Fruit fly (Drosophila melanogaster) whole organism, embryonic: ENCODE results near the gene Trm7-34.

Experiments used
- Antp ChIP-seq: fragments of 200-800 bp; sonication (Bioruptor generic); optimal IDR thresholded peaks from 3 replicates; lab custom pipeline; 2016; ENCODE audit warnings: missing biosample characterization, missing genetic modification characterization
- CG10431 ChIP-seq: fragments of 200-800 bp; sonication (Bioruptor generic); optimal IDR thresholded peaks from 3 replicates; lab custom pipeline; 2018; ENCODE audit warnings: missing biosample characterization, mild to moderate bottlenecking, missing genetic modification characterization
- CG10565 ChIP-seq: fragments of 200-800 bp; sonication (Bioruptor generic); optimal IDR thresholded peaks from 3 replicates; lab custom pipeline; 2016; ENCODE audit warnings: missing biosample characterization, mild to moderate bottlenecking, missing genetic modification characterization
- CG10959 ChIP-seq: fragments of 200-800 bp; sonication (Bioruptor generic); IDR thresholded peaks from 2 replicates; pipeline ENCODE4 v1.3.6; 2022; ENCODE audit warnings: missing biosample characterization, missing genetic modification characterization
- CG11456 ChIP-seq: fragments of 200-800 bp; sonication (Bioruptor generic); IDR thresholded peaks from 3 replicates; pipeline ENCODE4 v1.3.6; 2022; ENCODE audit warnings: missing biosample characterization, missing genetic modification characterization
- CG13624 ChIP-seq: fragments of 200-800 bp; sonication (Bioruptor generic); optimal IDR thresholded peaks from 2 replicates; lab custom pipeline; 2016; ENCODE audit warnings: missing biosample characterization, missing genetic modification characterization
- CG15696 ChIP-seq: fragments of 200-800 bp; sonication (Bioruptor generic); optimal IDR thresholded peaks from 2 replicates; lab custom pipeline; 2019; ENCODE audit warnings: missing biosample characterization, mild to moderate bottlenecking, missing genetic modification characterization, moderate library complexity
- CG1647 ChIP-seq: fragments of 200-800 bp; sonication (Bioruptor generic); optimal IDR thresholded peaks from 3 replicates; lab custom pipeline; 2016; ENCODE audit warnings: missing biosample characterization, missing genetic modification characterization
- CG17328 ChIP-seq: fragments of 200-800 bp; sonication (Bioruptor generic); IDR thresholded peaks from 2 replicates; pipeline ENCODE4 v1.3.6; 2022; ENCODE audit warnings: missing biosample characterization, missing genetic modification characterization
- CG1792 ChIP-seq: fragments of 200-800 bp; sonication (Bioruptor generic); optimal IDR thresholded peaks from 2 replicates; lab custom pipeline; 2016; ENCODE audit warnings: missing biosample characterization, missing genetic modification characterization
- CG2889 ChIP-seq: fragments of 200-800 bp; sonication (Bioruptor generic); IDR thresholded peaks from 3 replicates; pipeline ENCODE4 v1.3.6; 2022; ENCODE audit warnings: missing biosample characterization, missing genetic modification characterization
- CG3281 ChIP-seq: fragments of 200-800 bp; sonication (Bioruptor generic); optimal IDR thresholded peaks from 3 replicates; lab custom pipeline; 2017; ENCODE audit warnings: missing biosample characterization, mild to moderate bottlenecking, missing genetic modification characterization
- CG6683 ChIP-seq: fragments of 200-800 bp; sonication (Bioruptor generic); optimal IDR thresholded peaks from 2 replicates; lab custom pipeline; 2017; ENCODE audit warnings: missing biosample characterization, mild to moderate bottlenecking, missing genetic modification characterization, missing genetic modification reagents
- CG6791 ChIP-seq: fragments of 200-800 bp; sonication (Bioruptor generic); IDR thresholded peaks from 3 replicates; pipeline ENCODE4 v1.3.6; 2022; ENCODE audit warnings: missing biosample characterization, missing genetic modification characterization; ENCODE audit not compliant: partially characterized antibody
- CG7963 ChIP-seq: fragments of 200-800 bp; sonication (Bioruptor generic); IDR thresholded peaks from 3 replicates; pipeline ENCODE4 v1.3.6; 2022; ENCODE audit warnings: missing biosample characterization, missing genetic modification characterization; ENCODE audit not compliant: partially characterized antibody
- CG8290 ChIP-seq, 3 experiments: fragments of 200-800 bp; sonication (Bioruptor generic); optimal IDR thresholded peaks; 2 replicates each; lab custom pipeline; 2016 to 2019; ENCODE audit warnings: missing biosample characterization in 3 of 3, missing genetic modification characterization in 3 of 3, mild to moderate bottlenecking in 2 of 3, moderate library complexity in 1 of 3
- CG8924 ChIP-seq: fragments of 200-800 bp; optimal IDR thresholded peaks from 3 replicates; lab custom pipeline; 2019; ENCODE audit warnings: missing biosample characterization, mild to moderate bottlenecking, missing genetic modification characterization, moderate library complexity
- CHES-1-like ChIP-seq: fragments of 200-800 bp; sonication (Bioruptor generic); optimal IDR thresholded peaks from 2 replicates; lab custom pipeline; 2016; ENCODE audit warnings: missing biosample characterization, missing genetic modification characterization
- CTCF ChIP-seq: fragments of 200-800 bp; sonication (Bioruptor generic); optimal IDR thresholded peaks from 2 replicates; lab custom pipeline; 2017; ENCODE audit warnings: missing biosample characterization, mild to moderate bottlenecking, missing genetic modification characterization, moderate library complexity
- Dll ChIP-seq: fragments of 200-800 bp; sonication (Bioruptor generic); IDR thresholded peaks from 4 replicates; pipeline ENCODE4 v1.3.6; 2022; ENCODE audit warnings: missing biosample characterization, missing genetic modification characterization; ENCODE audit not compliant: partially characterized antibody
- Dref ChIP-seq: fragments of 200-800 bp; sonication (Bioruptor generic); IDR thresholded peaks from 2 replicates; pipeline ENCODE4 v1.3.6; 2022; ENCODE audit warnings: missing biosample characterization, missing genetic modification characterization
- Ets65A ChIP-seq: fragments of 200-800 bp; sonication (Bioruptor generic); peaks from one replicate; lab custom pipeline; 2016; ENCODE audit warnings: missing biosample characterization, missing genetic modification characterization
- HLH4C ChIP-seq: fragments of 200-800 bp; sonication (Bioruptor generic); IDR thresholded peaks from 3 replicates; pipeline ENCODE4 v1.3.6; 2022; ENCODE audit warnings: missing biosample characterization, missing genetic modification characterization; ENCODE audit not compliant: partially characterized antibody
- HLHmδ ChIP-seq: fragments of 200-800 bp; sonication (Bioruptor generic); optimal IDR thresholded peaks from 2 replicates; lab custom pipeline; 2018; ENCODE audit warnings: missing biosample characterization, mild to moderate bottlenecking, missing genetic modification characterization, moderate library complexity
- Hand ChIP-seq: fragments of 200-800 bp; sonication (Bioruptor generic); optimal IDR thresholded peaks from 2 replicates; lab custom pipeline; 2017; ENCODE audit warnings: mild to moderate bottlenecking, missing biosample characterization, missing genetic modification reagents, missing genetic modification characterization
- HmgD ChIP-seq: fragments of 200-800 bp; sonication (Bioruptor generic); optimal IDR thresholded peaks from 3 replicates; lab custom pipeline; 2016; ENCODE audit warnings: missing biosample characterization, missing genetic modification characterization
- Neu2 ChIP-seq: fragments of 200-800 bp; sonication (Bioruptor generic); optimal IDR thresholded peaks from 3 replicates; lab custom pipeline; 2016; ENCODE audit warnings: missing biosample characterization, missing genetic modification characterization, borderline replicate concordance
- Rfx ChIP-seq: fragments of 200-800 bp; sonication (Bioruptor generic); IDR thresholded peaks from 2 replicates; pipeline ENCODE4 v1.3.6; 2022; ENCODE audit warnings: missing biosample characterization, missing genetic modification characterization
- YL-1 ChIP-seq: fragments of 200-800 bp; sonication (Bioruptor generic); optimal IDR thresholded peaks from 3 replicates; lab custom pipeline; 2017; ENCODE audit warnings: missing biosample characterization, mild to moderate bottlenecking, missing genetic modification characterization
- ato ChIP-seq: fragments of 200-800 bp; sonication (Bioruptor generic); IDR thresholded peaks from 2 replicates; pipeline ENCODE4 v1.3.6; 2022; ENCODE audit warnings: missing biosample characterization, missing genetic modification characterization; ENCODE audit not compliant: partially characterized antibody
- bcd ChIP-seq: fragments of 200-800 bp; sonication (Bioruptor generic); optimal IDR thresholded peaks from 2 replicates; lab custom pipeline; 2017; ENCODE audit warnings: missing biosample characterization, mild to moderate bottlenecking, missing genetic modification characterization
- bsh ChIP-seq, 2 experiments: fragments of 200-800 bp; sonication (Bioruptor generic); optimal IDR thresholded peaks; 2 replicates each; lab custom pipeline; 2017 to 2018; ENCODE audit warnings: mild to moderate bottlenecking in 2 of 2, missing biosample characterization in 2 of 2, missing genetic modification characterization in 2 of 2, moderate library complexity in 1 of 2
- dm ChIP-seq: fragments of 200-800 bp; sonication (Bioruptor generic); optimal IDR thresholded peaks from 3 replicates; lab custom pipeline; 2016; ENCODE audit warnings: missing biosample characterization, missing genetic modification characterization
- dpn ChIP-seq, 2 experiments: fragments of 200-800 bp; sonication (Bioruptor generic); optimal IDR thresholded peaks; 3 replicates each; lab custom pipeline; 2016; ENCODE audit warnings: missing biosample characterization in 2 of 2, missing genetic modification characterization in 2 of 2
- esg ChIP-seq: fragments of 200-800 bp; sonication (Bioruptor generic); conservative IDR thresholded peaks from 2 replicates; pipeline ENCODE4 v1.3.6; 2022; ENCODE audit warnings: missing biosample characterization, missing genetic modification characterization
- exex ChIP-seq: fragments of 200-800 bp; sonication (Bioruptor generic); optimal IDR thresholded peaks from 4 replicates; lab custom pipeline; 2018; ENCODE audit warnings: missing biosample characterization, mild to moderate bottlenecking, missing genetic modification characterization, moderate library complexity
- gcm2 ChIP-seq: fragments of 200-800 bp; sonication (Bioruptor generic); optimal IDR thresholded peaks from 2 replicates; lab custom pipeline; 2016; ENCODE audit warnings: missing biosample characterization, missing genetic modification characterization
- nmo ChIP-seq: fragments of 200-800 bp; sonication (Bioruptor generic); optimal IDR thresholded peaks from 2 replicates; lab custom pipeline; 2018; ENCODE audit warnings: missing biosample characterization, mild to moderate bottlenecking, missing genetic modification characterization, moderate library complexity
- pb ChIP-seq: fragments of 200-800 bp; sonication (Bioruptor generic); optimal IDR thresholded peaks from 3 replicates; lab custom pipeline; 2016; ENCODE audit warnings: missing biosample characterization, missing genetic modification characterization
- pnt ChIP-seq: fragments of 200-800 bp; sonication (Bioruptor generic); optimal IDR thresholded peaks from 3 replicates; lab custom pipeline; 2016; ENCODE audit warnings: missing biosample characterization, missing genetic modification characterization
- psq ChIP-seq: fragments of 200-800 bp; sonication (Bioruptor generic); optimal IDR thresholded peaks from 2 replicates; lab custom pipeline; 2017; ENCODE audit warnings: missing biosample characterization, missing genetic modification characterization
- ro ChIP-seq: fragments of 200-800 bp; sonication (Bioruptor generic); IDR thresholded peaks from 2 replicates; pipeline ENCODE4 v1.3.6; 2022; ENCODE audit warnings: missing biosample characterization, missing genetic modification characterization
- sc ChIP-seq, 3 experiments: fragments of >200 bp in 2 of 3; fragments of 200-800 bp in 1 of 3; sonication (Bioruptor generic) in 1 of 3; optimal IDR thresholded peaks; 2 replicates in 2 of 3; 3 replicates in 1 of 3; lab custom pipeline; 2017; ENCODE audit warnings: mild to moderate bottlenecking in 1 of 3, missing biosample characterization in 1 of 3, missing genetic modification characterization in 1 of 3, missing genetic modification reagents in 1 of 3
- sob ChIP-seq: fragments of 200-800 bp; sonication (Bioruptor generic); IDR thresholded peaks from 2 replicates; pipeline ENCODE4 v1.3.6; 2022; ENCODE audit warnings: missing biosample characterization, missing genetic modification characterization
- tin ChIP-seq: fragments of 200-800 bp; sonication (Bioruptor generic); optimal IDR thresholded peaks from 3 replicates; lab custom pipeline; 2016; ENCODE audit warnings: missing biosample characterization, missing genetic modification characterization
- trh ChIP-seq: fragments of 200-800 bp; sonication (Bioruptor generic); optimal IDR thresholded peaks from 2 replicates; lab custom pipeline; 2016; ENCODE audit warnings: missing biosample characterization, missing genetic modification characterization
- unpg ChIP-seq: fragments of 200-800 bp; sonication (Bioruptor generic); optimal IDR thresholded peaks from 3 replicates; lab custom pipeline; 2018; ENCODE audit warnings: missing biosample characterization, mild to moderate bottlenecking, missing genetic modification characterization, moderate library complexity
- vnd ChIP-seq: fragments of 200-800 bp; sonication (Bioruptor generic); IDR thresholded peaks from 3 replicates; pipeline ENCODE4 v1.3.6; 2022; ENCODE audit warnings: missing biosample characterization, missing genetic modification characterization; ENCODE audit not compliant: partially characterized antibody
- z ChIP-seq: fragments of 200-800 bp; sonication (Bioruptor generic); IDR thresholded peaks from 3 replicates; pipeline ENCODE4 v1.3.6; 2022; ENCODE audit warnings: missing biosample characterization, missing genetic modification characterization

Trm7-34 gene

dm6 chr3R:21127352-21127985, 6.2 kb downstream of the Trm7-34 start, which contains the start of the genes slmb and CG5793 (continued):
- TF ChIP-seq unpg (GFP tag; lab: Kevin White, UChicago) (peak; percentile 33), exex (tag; lab: Kevin White, UChicago) (no peak), sob (peak; percentile 67), CG3281 (peak; percentile 28), CG7963 (GFP tag; lab: Robert Waterston, UW) (peak; percentile 41; the same call in 1 of the 3 replicates), CHES-1-like (GFP tag; lab: Kevin White, UChicago) (peak; percentile 74), CG10565 (GFP tag; lab: Kevin White, UChicago) (no peak), CG13624 (GFP tag; lab: Kevin White, UChicago) (peak; percentile 77), Rfx (GFP tag; lab: Robert Waterston, UW) (peak; percentile 46), sc (optimal IDR thresholded peaks at IDR 0.05; lab: Kevin White, UChicago) (no peak), sc (GFP tag; optimal IDR thresholded peaks at IDR 0.05; lab: Kevin White, UChicago) (no peak), Dref (GFP tag; lab: Robert Waterston, UW) (peak; percentile 77), Dll (GFP tag; lab: Robert Waterston, UW) (peak; percentile 69), tin (GFP tag; lab: Kevin White, UChicago) (peak; percentile 52), CG10959 (no peak), CG10431 (peak; percentile 73), dpn (GFP tag; optimal IDR thresholded peaks at IDR 0.05; lab: Kevin White, UChicago) (peak; percentile 59 to 67), CG11456 (GFP tag; lab: Robert Waterston, UW) (peak; percentile 58; the same call in 1 of the 3 replicates), CTCF (GFP tag; lab: Kevin White, UChicago) (no peak), CG8290 (GFP tag; optimal IDR thresholded peaks at IDR 0.05; lab: Kevin White, UChicago) (peak; percentile 23), CG8290 (tag; optimal IDR thresholded peaks at IDR 0.05; lab: Kevin White, UChicago) (no peak), psq (peak; percentile 15), HLHmδ (GFP tag; lab: Kevin White, UChicago) (no peak), bcd (GFP tag; lab: Kevin White, UChicago) (peak; percentile 53), CG17328 (GFP tag; lab: Robert Waterston, UW) (0 out of 2 replicates have a peak, but pooled peaks have one; percentile 37), CG1647 (GFP tag; lab: Kevin White, UChicago) (no peak), trh (GFP tag; lab: Kevin White, UChicago) (peak; percentile 33), HmgD (peak; percentile 56), nmo (GFP tag; lab: Kevin White, UChicago) (peak; percentile 61), vnd (0 out of 3 replicates have a peak, but pooled peaks have one; percentile 53), z (GFP tag; lab: Robert Waterston, UW) (no peak), Hand (GFP tag; lab: Kevin White, UChicago) (peak; percentile 15), Antp (GFP tag; lab: Kevin White, UChicago) (peak; percentile 60), ato (GFP tag; lab: Robert Waterston, UW) (0 out of 2 replicates have a peak, but pooled peaks have one; percentile 49), CG1792 (GFP tag; lab: Kevin White, UChicago) (peak; percentile 60), Ets65A (peak; percentile 93), CG6791 (peak; percentile 65), CG2889 (GFP tag; lab: Robert Waterston, UW) (no peak), dm (GFP tag; lab: Kevin White, UChicago) (peak; percentile 65), CG15696 (tag; lab: Kevin White, UChicago) (no peak), bsh (GFP tag; optimal IDR thresholded peaks at IDR 0.05; lab: Kevin White, UChicago) (peak in 1 of 2 experiments; percentile 27), YL-1 (GFP tag; lab: Kevin White, UChicago) (peak; percentile 28), HLH4C (GFP tag; lab: Robert Waterston, UW) (peak; percentile 68), Neu2 (GFP tag; lab: Kevin White, UChicago) (no peak), ro (GFP tag; lab: Robert Waterston, UW) (no peak), gcm2 (GFP tag; lab: Kevin White, UChicago) (no peak), CG8924 (tag; lab: Kevin White, UChicago) (peak; percentile 43), esg (GFP tag; lab: Robert Waterston, UW) (no peak), pnt (GFP tag; lab: Kevin White, UChicago) (peak; percentile 12), pb (GFP tag; lab: Kevin White, UChicago) (no peak), CG6683 (GFP tag; lab: Kevin White, UChicago) (no peak)
